Fruit fly (Drosophila melanogaster): Measurements from ENCODE around the gene elg1.

The elg1 gene

DNA sequence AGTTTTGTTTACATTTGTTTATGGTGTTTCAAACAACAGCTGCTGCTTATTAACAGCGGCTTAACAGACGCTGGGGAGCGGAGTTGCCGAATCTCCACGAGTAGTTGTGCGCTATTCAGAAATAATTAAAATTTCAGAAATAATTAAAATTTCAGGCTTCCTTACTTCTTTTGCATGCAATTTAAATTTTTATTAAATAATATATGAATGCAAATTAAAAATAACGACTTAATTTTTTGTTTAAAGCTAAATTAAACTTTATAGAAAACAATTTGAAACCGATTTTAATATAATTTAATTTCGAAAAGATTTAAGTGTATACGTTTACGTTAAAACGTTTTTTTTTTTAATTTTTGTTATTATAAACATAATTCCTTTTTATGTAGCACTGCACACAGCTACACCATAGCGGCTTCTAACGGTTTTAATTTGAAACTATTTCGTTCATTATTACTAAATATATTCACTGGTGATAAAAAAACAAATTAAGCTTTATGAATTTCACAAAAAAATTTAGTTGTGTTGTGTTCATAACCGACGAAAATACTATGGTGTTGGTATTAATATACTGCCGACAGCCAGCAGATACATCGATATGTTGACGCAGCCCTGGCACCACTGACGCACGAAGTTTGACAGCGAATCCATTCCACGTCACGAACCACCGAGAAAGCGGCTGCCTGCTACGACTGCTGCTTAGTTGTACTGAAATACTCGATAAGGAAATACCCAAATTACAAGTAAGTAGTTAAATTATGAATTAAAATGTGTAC, 2.7 kb upstream of the elg1 start, which contains the start of gene SsRbeta (continued):
- TF ChIP-seq sens-2 (GFP tag; IDR thresholded peaks at IDR 0.05) (peak; percentile 42; the same call in 1 of the 2 replicates), nau (GFP tag; optimal IDR thresholded peaks at IDR 0.05) (no peak), chm (GFP tag; IDR thresholded peaks at IDR 0.05) (peak; percentile 68)

DNA sequence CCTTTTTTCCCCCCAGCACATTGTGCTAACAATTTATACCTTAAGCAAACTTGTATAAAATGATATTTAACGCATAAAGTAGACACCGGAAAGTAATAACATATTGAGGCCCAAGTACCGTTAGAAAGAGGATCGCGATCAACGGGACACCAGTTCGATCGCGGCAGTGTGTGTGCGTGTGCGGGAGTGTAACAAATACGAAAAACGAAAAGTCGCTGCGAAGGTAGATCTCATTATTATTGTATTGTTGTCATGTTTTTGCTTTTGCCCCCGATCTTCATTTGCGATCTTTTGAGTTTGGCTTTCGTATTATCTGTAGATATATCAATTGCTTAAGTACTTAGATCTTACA, 215 bp downstream of the elg1 start:
- TF ChIP-seq unpg (GFP tag; optimal IDR thresholded peaks at IDR 0.05) (no peak), odd (GFP tag; optimal IDR thresholded peaks at IDR 0.05) (no peak), CG15269 (tag; optimal IDR thresholded peaks at IDR 0.05) (no peak), zfh1 (GFP tag; IDR thresholded peaks at IDR 0.05) (0 out of 3 replicates have a peak, but pooled peaks have one; percentile 8), Drgx (GFP tag; IDR thresholded peaks at IDR 0.05) (0 out of 2 replicates have a peak, but pooled peaks have one; percentile 29), Ptx1 (GFP tag; IDR thresholded peaks at IDR 0.05) (no peak), CG14667 (GFP tag; IDR thresholded peaks at IDR 0.05) (no peak), fd64A (GFP tag; optimal IDR thresholded peaks at IDR 0.05) (no peak), gro (GFP tag; optimal IDR thresholded peaks at IDR 0.05) (no peak), stc (GFP tag; IDR thresholded peaks at IDR 0.05) (0 out of 2 replicates have a peak, but pooled peaks have one; percentile 1), CG11723 (GFP tag; optimal IDR thresholded peaks at IDR 0.05) (no peak), dmrt99B (tag; optimal IDR thresholded peaks at IDR 0.05) (no peak), CG9817 (tag; optimal IDR thresholded peaks at IDR 0.05) (no peak), ac (GFP tag; optimal IDR thresholded peaks at IDR 0.05) (no peak), pfk (GFP tag; optimal IDR thresholded peaks at IDR 0.05) (no peak), Optix (GFP tag; IDR thresholded peaks at IDR 0.05) (no peak), dati (GFP tag; IDR thresholded peaks at IDR 0.05) (0 out of 2 replicates have a peak, but pooled peaks have one; percentile 5), CG3407 (GFP tag; optimal IDR thresholded peaks at IDR 0.05) (no peak), Hr3 (GFP tag; optimal IDR thresholded peaks at IDR 0.05) (no peak), CG34224 (GFP tag; IDR thresholded peaks at IDR 0.05; ENCODE audit: partially characterized antibody) (peak; percentile 25; the same call in 1 of the 3 replicates), CG16815 (GFP tag; optimal IDR thresholded peaks at IDR 0.05) (no peak), CG15696 (tag; optimal IDR thresholded peaks at IDR 0.05) (no peak), CG17186 (GFP tag; optimal IDR thresholded peaks at IDR 0.05) (peak; percentile 46), kah (GFP tag; optimal IDR thresholded peaks at IDR 0.05) (no peak), lilli (GFP tag; optimal IDR thresholded peaks at IDR 0.05) (no peak), CG34422 (GFP tag; IDR thresholded peaks at IDR 0.05) (peak; percentile 3; the same call in 1 of the 3 replicates), CG13424 (tag; optimal IDR thresholded peaks at IDR 0.05) (no peak), CG6683 (GFP tag; optimal IDR thresholded peaks at IDR 0.05) (no peak), Elba2 (GFP tag; optimal IDR thresholded peaks at IDR 0.05) (no peak), mld (GFP tag; IDR thresholded peaks at IDR 0.05; ENCODE audit: partially characterized antibody) (no peak), CTCF (GFP tag; optimal IDR thresholded peaks at IDR 0.05) (no peak), CoRest (tag; optimal IDR thresholded peaks at IDR 0.05) (no peak), lmd (GFP tag; IDR thresholded peaks at IDR 0.05) (no peak), toy (GFP tag; IDR thresholded peaks at IDR 0.05) (no peak), amos (GFP tag; IDR thresholded peaks at IDR 0.05; ENCODE audit: partially characterized antibody) (no peak), otp (GFP tag; IDR thresholded peaks at IDR 0.05) (no peak), salm (tag; optimal IDR thresholded peaks at IDR 0.05) (no peak), Rx (GFP tag; IDR thresholded peaks at IDR 0.05) (0 out of 2 replicates have a peak, but pooled peaks have one; percentile 3), H2.0 (GFP tag; IDR thresholded peaks at IDR 0.05) (0 out of 2 replicates have a peak, but pooled peaks have one; percentile 3), Blimp-1 (GFP tag; optimal IDR thresholded peaks at IDR 0.05) (no peak), CG10462 (GFP tag; optimal IDR thresholded peaks at IDR 0.05) (no peak), CG32532 (GFP tag; IDR thresholded peaks at IDR 0.05) (no peak), sim (GFP tag; IDR thresholded peaks at IDR 0.05) (no peak), CG4617 (GFP tag; optimal IDR thresholded peaks at IDR 0.05; ENCODE audit: borderline replicate concordance) (peak; percentile 44), Antp (GFP tag; optimal IDR thresholded peaks at IDR 0.05) (no peak)
